Fruit fly (Drosophila melanogaster): ENCODE results near the gene CG5004.

DNA sequence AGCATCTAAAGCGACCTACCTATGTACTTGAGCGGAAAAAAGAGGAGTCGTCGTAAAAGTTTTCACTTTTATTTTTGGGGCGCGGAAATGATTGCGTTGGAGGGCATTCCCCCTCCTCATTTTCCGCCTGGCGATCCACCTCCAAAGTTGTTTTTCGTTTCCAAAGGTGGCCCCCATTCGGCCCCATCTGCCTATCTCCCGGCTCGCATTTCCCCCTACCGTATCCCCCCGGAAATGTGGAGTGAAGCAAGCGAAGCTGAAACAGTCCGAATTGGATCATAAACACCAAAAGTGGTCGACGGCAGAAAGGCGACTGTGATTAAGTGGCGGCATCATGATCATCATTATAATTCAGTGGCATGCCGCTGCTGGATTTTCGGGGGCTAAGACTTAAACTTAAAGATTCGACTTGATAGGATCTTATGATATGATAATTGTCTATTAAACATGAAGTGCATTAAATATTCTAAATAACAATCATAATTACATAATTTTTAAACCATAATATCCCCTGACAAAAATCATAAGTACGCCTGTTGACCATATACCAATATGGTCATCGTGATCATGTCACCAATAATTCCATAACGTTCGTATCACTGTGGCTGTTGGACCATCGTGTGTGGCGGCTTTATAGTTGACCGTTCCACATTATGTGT, 16.3 kb downstream of the CG5004 start:
- no peak for TF ChIP-seq Blimp-1 (GFP tag; optimal IDR thresholded peaks at IDR 0.05)
- TF ChIP-seq dsx (GFP tag; optimal IDR thresholded peaks at IDR 0.05; ENCODE audit: poor library complexity, severe bottlenecking) = no peak

Data from whole organism, prepupa.